Fruit fly (Drosophila melanogaster): ENCODE data around the gene ort.
A peak's percentile ranks its signal among the peaks of the same experiment; 100 is the strongest.

Gene ort

DNA sequence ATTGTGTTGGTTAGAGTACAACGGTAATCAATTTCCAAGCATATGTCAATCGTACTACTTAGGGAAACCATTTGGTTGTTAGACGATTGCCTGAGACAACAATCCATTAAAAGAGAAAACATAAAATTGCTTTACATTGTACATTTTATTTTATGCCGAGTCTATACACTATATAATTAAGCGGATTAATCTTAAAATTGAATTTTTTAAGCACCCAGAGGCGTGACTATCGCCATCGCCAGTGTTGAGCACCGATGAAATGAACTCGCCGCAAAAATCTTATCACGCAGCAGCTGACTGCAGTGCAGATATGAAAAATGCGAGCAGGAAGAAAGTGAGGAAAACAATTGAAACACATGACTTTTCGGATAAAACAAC is 16.7 kb upstream of the ort start:
- TF ChIP-seq wek (GFP tag; optimal IDR thresholded peaks at IDR 0.05) (no peak), Mad (GFP tag; optimal IDR thresholded peaks at IDR 0.05) (no peak), Gsc (GFP tag; IDR thresholded peaks at IDR 0.05) (no peak), CG6854 (GFP tag; optimal IDR thresholded peaks at IDR 0.05) (no peak), CG12155 (GFP tag; optimal IDR thresholded peaks at IDR 0.05) (peak; percentile 76), caup (GFP tag; optimal IDR thresholded peaks at IDR 0.05; ENCODE audit: severe bottlenecking) (no peak), CG18764 (GFP tag; optimal IDR thresholded peaks at IDR 0.05) (no peak), yki (optimal IDR thresholded peaks at IDR 0.05) (no peak), corto (GFP tag; optimal IDR thresholded peaks at IDR 0.05) (no peak), CG16815 (GFP tag; optimal IDR thresholded peaks at IDR 0.05) (no peak), CG10565 (GFP tag; optimal IDR thresholded peaks at IDR 0.05) (no peak), CG7271 (tag; optimal IDR thresholded peaks at IDR 0.05) (no peak), Taf1 (GFP tag; IDR thresholded peaks at IDR 0.05) (no peak), Myb (GFP tag; optimal IDR thresholded peaks at IDR 0.05) (peak; percentile 2), Lpt (GFP tag; optimal IDR thresholded peaks at IDR 0.05) (no peak), unc-4 (GFP tag; IDR thresholded peaks at IDR 0.05; ENCODE audit: partially characterized antibody) (peak; percentile 64), al (GFP tag; IDR thresholded peaks at IDR 0.05) (no peak), dpn (GFP tag; optimal IDR thresholded peaks at IDR 0.05) (no peak), cwo (GFP tag; optimal IDR thresholded peaks at IDR 0.05) (no peak), chn (GFP tag; optimal IDR thresholded peaks at IDR 0.05) (no peak), tin (GFP tag; optimal IDR thresholded peaks at IDR 0.05) (no peak), CG8089 (GFP tag; optimal IDR thresholded peaks at IDR 0.05) (no peak), CG4617 (GFP tag; optimal IDR thresholded peaks at IDR 0.05; ENCODE audit: borderline replicate concordance) (no peak), CG13296 (GFP tag; optimal IDR thresholded peaks at IDR 0.05) (no peak), amos (GFP tag; IDR thresholded peaks at IDR 0.05; ENCODE audit: partially characterized antibody) (peak; percentile 76; the same call in 1 of the 2 replicates), CG8290 (GFP tag; optimal IDR thresholded peaks at IDR 0.05) (no peak), CG8290 (tag; optimal IDR thresholded peaks at IDR 0.05) (peak in 1 of 2 experiments; percentile 13), vnd (GFP tag; IDR thresholded peaks at IDR 0.05; ENCODE audit: partially characterized antibody) (peak; percentile 67; the same call in 1 of the 3 replicates), Doc3 (GFP tag; IDR thresholded peaks at IDR 0.05; ENCODE audit: partially characterized antibody) (peak; percentile 81), CG11247 (GFP tag; IDR thresholded peaks at IDR 0.05) (no peak), CG34422 (GFP tag; IDR thresholded peaks at IDR 0.05) (0 out of 3 replicates have a peak, but pooled peaks have one; percentile 7), gro (GFP tag; optimal IDR thresholded peaks at IDR 0.05) (peak; percentile 19), ham (GFP tag; IDR thresholded peaks at IDR 0.05) (no peak), CG8388 (GFP tag; optimal IDR thresholded peaks at IDR 0.05) (no peak), ase (GFP tag; IDR thresholded peaks at IDR 0.05) (no peak), Opbp (GFP tag; IDR thresholded peaks at IDR 0.05; ENCODE audit: partially characterized antibody) (peak; percentile 74; the same call in 2 of the 3 replicates), Hr51 (GFP tag; optimal IDR thresholded peaks at IDR 0.05) (no peak), hkb (optimal IDR thresholded peaks at IDR 0.05) (no peak), hkb (GFP tag; IDR thresholded peaks at IDR 0.05) (no peak), Hey (tag; optimal IDR thresholded peaks at IDR 0.05) (no peak), knrl (GFP tag; IDR thresholded peaks at IDR 0.05; ENCODE audit: partially characterized antibody) (peak; percentile 80; the same call in 2 of the 3 replicates), gcm (GFP tag; optimal IDR thresholded peaks at IDR 0.05) (no peak), kni (GFP tag; optimal IDR thresholded peaks at IDR 0.05) (no peak), CG4424 (GFP tag; optimal IDR thresholded peaks at IDR 0.05) (no peak), CG12769 (tag; optimal IDR thresholded peaks at IDR 0.05) (no peak), sens (GFP tag) (peak; percentile 87), GATAe (GFP tag; conservative IDR thresholded peaks at IDR 0.05) (no peak), CG6272 (GFP tag; IDR thresholded peaks at IDR 0.05) (no peak), CG12659 (GFP tag; optimal IDR thresholded peaks at IDR 0.05) (peak; percentile 12), CG12236 (GFP tag; optimal IDR thresholded peaks at IDR 0.05) (no peak), chinmo (GFP tag; IDR thresholded peaks at IDR 0.05; ENCODE audit: partially characterized antibody) (peak; percentile 80; the same call in 3 of the 4 replicates)
